Worm (Caenorhabditis elegans): ENCODE measurements around the gene fbxa-127.

The fbxa-127 gene

ce11 chrV:16752089-16753030, 23.8 kb downstream of the fbxa-127 start:
- TF ChIP-seq syd-9 (tag; optimal IDR thresholded peaks at IDR 0.05) (no peak), ceh-31 (tag; optimal IDR thresholded peaks at IDR 0.05) (peak; percentile 35), nhr-232 (tag; optimal IDR thresholded peaks at IDR 0.05) (no peak), ceh-34 (tag; optimal IDR thresholded peaks at IDR 0.05) (no peak), hlh-30 (tag; optimal IDR thresholded peaks at IDR 0.05; ENCODE audit: insufficient read depth) (no peak), unc-42 (tag; optimal IDR thresholded peaks at IDR 0.05) (peak; percentile 38), ceh-14 (tag; optimal IDR thresholded peaks at IDR 0.05) (peak; percentile 61)

- no peak for TF ChIP-seq npax-4 (tag; optimal IDR thresholded peaks at IDR 0.05)
- peak; percentile 71 for TF ChIP-seq nfya-1 (tag; optimal IDR thresholded peaks at IDR 0.05)
Observed at ce11 chrV:16756166-16756565, 27.6 kb downstream of the fbxa-127 start.

- TF ChIP-seq unc-55 (GFP tag; optimal IDR thresholded peaks at IDR 0.05) (no peak), tbx-2 (tag; optimal IDR thresholded peaks at IDR 0.05) (no peak), sdc-2 (tag; optimal IDR thresholded peaks at IDR 0.05) (no peak), pqm-1 (tag; optimal IDR thresholded peaks at IDR 0.05) (no peak), nhr-11 (tag; optimal IDR thresholded peaks at IDR 0.05) (no peak), hlh-13 (GFP tag; optimal IDR thresholded peaks at IDR 0.05) (no peak), npax-4 (tag; optimal IDR thresholded peaks at IDR 0.05) (no peak), lin-11 (tag; optimal IDR thresholded peaks at IDR 0.05) (no peak), ref-2 (tag; optimal IDR thresholded peaks at IDR 0.05) (no peak), lim-6 (tag; optimal IDR thresholded peaks at IDR 0.05) (no peak), ceh-48 (tag; optimal IDR thresholded peaks at IDR 0.05) (no peak), fax-1 (tag; optimal IDR thresholded peaks at IDR 0.05) (no peak), hlh-30 (tag; optimal IDR thresholded peaks at IDR 0.05; ENCODE audit: insufficient read depth) (no peak), sox-4 (tag; optimal IDR thresholded peaks at IDR 0.05) (no peak)
Observed at ce11 chrV:16759937-16760336, 31.4 kb downstream of the fbxa-127 start.

- TF ChIP-seq ceh-2 (tag; optimal IDR thresholded peaks at IDR 0.05) (no peak), ceh-6 (GFP tag; optimal IDR thresholded peaks at IDR 0.05) (no peak), ref-2 (tag; optimal IDR thresholded peaks at IDR 0.05) (no peak), nhr-11 (tag; optimal IDR thresholded peaks at IDR 0.05) (no peak), ztf-16 (tag; optimal IDR thresholded peaks at IDR 0.05) (no peak), K02D7.2 (tag; optimal IDR thresholded peaks at IDR 0.05) (no peak), unc-3 (GFP tag; conservative IDR thresholded peaks at IDR 0.05) (no peak), unc-3 (tag; optimal IDR thresholded peaks at IDR 0.05) (no peak), elt-4 (tag; optimal IDR thresholded peaks at IDR 0.05) (no peak), ceh-24 (tag; optimal IDR thresholded peaks at IDR 0.05) (no peak), hlh-6 (tag; optimal IDR thresholded peaks at IDR 0.05) (no peak), pha-2 (tag; optimal IDR thresholded peaks at IDR 0.05) (no peak), fkh-6 (tag; optimal IDR thresholded peaks at IDR 0.05) (no peak), unc-42 (tag; optimal IDR thresholded peaks at IDR 0.05) (no peak)
Observed at ce11 chrV:16774428-16774827, 45.9 kb downstream of the fbxa-127 start.

- TF ChIP-seq lin-11 (tag; optimal IDR thresholded peaks at IDR 0.05): no peak
- TF ChIP-seq rnt-1 (tag; optimal IDR thresholded peaks at IDR 0.05): no peak
- TF ChIP-seq ahr-1 (tag; optimal IDR thresholded peaks at IDR 0.05): no peak
- TF ChIP-seq ceh-2 (tag; optimal IDR thresholded peaks at IDR 0.05): no peak
- TF ChIP-seq hlh-8 (tag; optimal IDR thresholded peaks at IDR 0.05): no peak
- TF ChIP-seq T23F11.4 (GFP tag; optimal IDR thresholded peaks at IDR 0.05): no peak
- no peak for TF ChIP-seq unc-55 (GFP tag; optimal IDR thresholded peaks at IDR 0.05)
- TF ChIP-seq unc-42 (tag; optimal IDR thresholded peaks at IDR 0.05): no peak
- TF ChIP-seq tbx-7 (tag; optimal IDR thresholded peaks at IDR 0.05): no peak
- TF ChIP-seq unc-86 (tag; optimal IDR thresholded peaks at IDR 0.05): no peak
- TF ChIP-seq F13H6.1 (tag; optimal IDR thresholded peaks at IDR 0.05): no peak
- no peak for TF ChIP-seq ceh-31 (tag; optimal IDR thresholded peaks at IDR 0.05)
- no peak for TF ChIP-seq unc-3 (GFP tag; conservative IDR thresholded peaks at IDR 0.05)
- no peak for TF ChIP-seq unc-3 (tag; optimal IDR thresholded peaks at IDR 0.05)
- no peak for TF ChIP-seq pag-3 (tag; optimal IDR thresholded peaks at IDR 0.05; ENCODE audit: borderline replicate concordance)
- no peak for TF ChIP-seq K09A11.1 (tag; optimal IDR thresholded peaks at IDR 0.05; ENCODE audit: insufficient read depth)
Observed at ce11 chrV:16778540-16779280, 50.2 kb downstream of the fbxa-127 start.
